Worm (Caenorhabditis elegans) whole organism, L1 larva: ENCODE results near the gene T25B2.1.

Source experiments
- ceh-82 ChIP-seq, 3 experiments: fragments of 150-350 bp in 1 of 3; sonication (generic microtip) in 2 of 3; optimal IDR thresholded peaks; 2 replicates each; lab custom pipeline; 2014 to 2017; ENCODE audit warnings: missing biosample characterization in 3 of 3, missing genetic modification characterization in 3 of 3
- egl-27 ChIP-seq, 2 experiments: fragments of 150-350 bp in 1 of 2; sonication (generic microtip); optimal IDR thresholded peaks; 3 replicates each; lab custom pipeline; 2017 to 2018; ENCODE audit warnings: missing biosample characterization in 2 of 2, missing genetic modification characterization in 2 of 2, missing genetic modification reagents in 2 of 2
- nhr-28 ChIP-seq: fragments of 150-350 bp; optimal IDR thresholded peaks from 2 replicates; lab custom pipeline; 2014; ENCODE audit warnings: missing biosample characterization, missing genetic modification characterization
- pqm-1 ChIP-seq: sonication (generic microtip); optimal IDR thresholded peaks from 3 replicates; lab custom pipeline; 2017; ENCODE audit warnings: missing biosample characterization, missing genetic modification characterization
- ztf-11 ChIP-seq, 2 experiments: sonication (generic microtip); optimal IDR thresholded peaks; 2 replicates each; lab custom pipeline; 2016 to 2017; ENCODE audit warnings: missing genetic modification characterization in 2 of 2, missing biosample characterization in 1 of 2, missing compliant biosample characterization in 1 of 2

- TF ChIP-seq ceh-82 (tag; optimal IDR thresholded peaks at IDR 0.05; lab: Kevin White, UChicago) (no peak), pqm-1 (tag; lab: Kevin White, UChicago) (no peak), ztf-11 (tag; optimal IDR thresholded peaks at IDR 0.05; lab: Kevin White, UChicago) (no peak), nhr-28 (tag; lab: Kevin White, UChicago) (no peak), egl-27 (tag; optimal IDR thresholded peaks at IDR 0.05; lab: Kevin White, UChicago) (no peak)
Observed at ce11 chrX:6134423-6134822, 39.3 kb upstream of the T25B2.1 start.
